Worm (Caenorhabditis elegans): ENCODE data around the gene T07G12.4.

ce11 chrIV:10578367-10578766, 39.9 kb upstream of the T07G12.4 start, which contains the start of gene lgc-43:
- TF ChIP-seq him-1 (tag; optimal IDR thresholded peaks at IDR 0.05) (no peak), dao-5 (tag; optimal IDR thresholded peaks at IDR 0.05) (no peak), W03F9.2 (tag; optimal IDR thresholded peaks at IDR 0.05) (no peak)

Measured in whole organism, L4/young adult.